Fruit fly (Drosophila melanogaster) whole organism, embryonic: ENCODE data around the gene CG44037.
A peak's percentile ranks its signal among the peaks of the same experiment; 100 is the strongest.

ENCODE experiments used
- Adf1 ChIP-seq: fragments of 200-800 bp; sonication (Bioruptor generic); IDR thresholded peaks from 2 replicates; pipeline ENCODE4 v1.3.6; 2022; ENCODE audit warnings: missing biosample characterization, missing genetic modification characterization
- Awh ChIP-seq: fragments of 200-800 bp; sonication (Bioruptor generic); IDR thresholded peaks from 2 replicates; pipeline ENCODE4, ENCODE4 v1.3.6; 2022; ENCODE audit warnings: missing biosample characterization, missing genetic modification characterization
- CG10321 ChIP-seq: fragments of 200-800 bp; sonication (Bioruptor generic); IDR thresholded peaks from 2 replicates; pipeline ENCODE4 v1.3.6; 2022; ENCODE audit warnings: missing biosample characterization, missing genetic modification characterization
- CG12071 ChIP-seq: fragments of 200-800 bp; sonication (Bioruptor generic); optimal IDR thresholded peaks from 3 replicates; lab custom pipeline; 2018; ENCODE audit warnings: missing biosample characterization, mild to moderate bottlenecking, missing genetic modification characterization
- CG12391 ChIP-seq: fragments of 200-800 bp; sonication (Bioruptor generic); optimal IDR thresholded peaks from 3 replicates; lab custom pipeline; 2018; ENCODE audit warnings: missing biosample characterization, mild to moderate bottlenecking, missing genetic modification characterization, moderate library complexity
- CG13287 ChIP-seq: fragments of 200-800 bp; sonication (Bioruptor generic); IDR thresholded peaks from 2 replicates; pipeline ENCODE4 v1.3.6; 2022; ENCODE audit warnings: missing biosample characterization, missing genetic modification characterization; ENCODE audit not compliant: partially characterized antibody
- CG15269 ChIP-seq: fragments of 200-800 bp; sonication (Bioruptor generic); optimal IDR thresholded peaks from 2 replicates; lab custom pipeline; 2018; ENCODE audit warnings: missing biosample characterization, mild to moderate bottlenecking, missing genetic modification characterization, moderate library complexity
- CG16813 ChIP-seq: fragments of 200-800 bp; sonication (Bioruptor generic); IDR thresholded peaks from 3 replicates; pipeline ENCODE4 v1.3.6; 2022; ENCODE audit warnings: missing biosample characterization, missing genetic modification characterization; ENCODE audit not compliant: partially characterized antibody
- CG17612 ChIP-seq: fragments of 200-800 bp; sonication (Bioruptor generic); IDR thresholded peaks from 2 replicates; pipeline ENCODE4 v1.3.6; 2022; ENCODE audit warnings: missing biosample characterization, missing genetic modification characterization
- CG30403 ChIP-seq: fragments of 200-800 bp; sonication (Bioruptor generic); optimal IDR thresholded peaks from 3 replicates; lab custom pipeline; 2016; ENCODE audit warnings: missing biosample characterization, missing genetic modification characterization
- CG32767 ChIP-seq: fragments of 200-800 bp; sonication (Bioruptor generic); IDR thresholded peaks from 2 replicates; pipeline ENCODE4 v1.3.6; 2022; ENCODE audit warnings: missing biosample characterization, missing genetic modification characterization
- CG3407 ChIP-seq: fragments of 200-800 bp; sonication (Bioruptor generic); optimal IDR thresholded peaks from 2 replicates; lab custom pipeline; 2018; ENCODE audit warnings: missing biosample characterization, mild to moderate bottlenecking, missing genetic modification characterization
- CG43689 ChIP-seq: fragments of 200-800 bp; sonication (Bioruptor generic); IDR thresholded peaks from 2 replicates; pipeline ENCODE4 v1.3.6; 2022; ENCODE audit warnings: missing biosample characterization, missing genetic modification characterization
- CG5180 ChIP-seq: fragments of 200-800 bp; sonication (Bioruptor generic); optimal IDR thresholded peaks from 3 replicates; lab custom pipeline; 2017; ENCODE audit warnings: missing biosample characterization, missing genetic modification characterization, mild to moderate bottlenecking, moderate library complexity, missing genetic modification reagents
- CG6654 ChIP-seq: fragments of 200-800 bp; sonication (Bioruptor generic); optimal IDR thresholded peaks from 2 replicates; lab custom pipeline; 2017; ENCODE audit warnings: missing biosample characterization, mild to moderate bottlenecking, missing genetic modification characterization
- CG6683 ChIP-seq: fragments of 200-800 bp; sonication (Bioruptor generic); optimal IDR thresholded peaks from 2 replicates; lab custom pipeline; 2017; ENCODE audit warnings: missing biosample characterization, mild to moderate bottlenecking, missing genetic modification characterization, missing genetic modification reagents
- CG8388 ChIP-seq: fragments of 200-800 bp; sonication (Bioruptor generic); optimal IDR thresholded peaks from 2 replicates; lab custom pipeline; 2019; ENCODE audit warnings: missing biosample characterization, mild to moderate bottlenecking, missing genetic modification characterization, moderate library complexity
- CG9609 ChIP-seq: fragments of 200-800 bp; sonication (Bioruptor generic); optimal IDR thresholded peaks from 3 replicates; lab custom pipeline; 2016; ENCODE audit warnings: missing biosample characterization, missing genetic modification characterization
- CoRest ChIP-seq: fragments of 200-800 bp; sonication (Bioruptor generic); optimal IDR thresholded peaks from 3 replicates; lab custom pipeline; 2018; ENCODE audit warnings: missing biosample characterization, mild to moderate bottlenecking, missing genetic modification characterization, moderate library complexity
- ERR ChIP-seq: fragments of 200-800 bp; sonication (Bioruptor generic); optimal IDR thresholded peaks from 2 replicates; lab custom pipeline; 2016; ENCODE audit warnings: missing biosample characterization, missing genetic modification characterization
- NfI ChIP-seq: fragments of 200-800 bp; sonication (Bioruptor generic); optimal IDR thresholded peaks from 3 replicates; lab custom pipeline; 2018; ENCODE audit warnings: missing biosample characterization, mild to moderate bottlenecking, missing genetic modification characterization, moderate library complexity
- PHDP ChIP-seq: fragments of 200-800 bp; sonication (Bioruptor generic); optimal IDR thresholded peaks from 3 replicates; lab custom pipeline; 2018; ENCODE audit warnings: missing biosample characterization, mild to moderate bottlenecking, missing genetic modification characterization, moderate library complexity
- Rx ChIP-seq: fragments of 200-800 bp; sonication (Bioruptor generic); IDR thresholded peaks from 2 replicates; pipeline ENCODE4 v1.3.6; 2022; ENCODE audit warnings: missing biosample characterization, missing genetic modification characterization
- Spps ChIP-seq: fragments of 200-800 bp; sonication (Bioruptor generic); optimal IDR thresholded peaks from 2 replicates; lab custom pipeline; 2018; ENCODE audit warnings: missing biosample characterization, mild to moderate bottlenecking, missing genetic modification characterization
- bab2 ChIP-seq: fragments of 200-800 bp; sonication (Bioruptor generic); optimal IDR thresholded peaks from 2 replicates; lab custom pipeline; 2016; ENCODE audit warnings: missing biosample characterization, missing genetic modification characterization
- bbx ChIP-seq: fragments of 200-800 bp; sonication (Bioruptor generic); IDR thresholded peaks from 2 replicates; pipeline ENCODE4 v1.3.6; 2022; ENCODE audit warnings: missing biosample characterization, missing genetic modification characterization; ENCODE audit not compliant: partially characterized antibody
- caup ChIP-seq: fragments of 200-800 bp; sonication (Bioruptor generic); optimal IDR thresholded peaks from 3 replicates; lab custom pipeline; 2017; ENCODE audit warnings: missing biosample characterization, mild to moderate bottlenecking, missing genetic modification characterization, moderate library complexity; ENCODE audit not compliant: severe bottlenecking
- chif ChIP-seq, 2 experiments: fragments of 200-800 bp; sonication (Bioruptor generic); optimal IDR thresholded peaks; 3 replicates each; lab custom pipeline; 2016; ENCODE audit warnings: missing biosample characterization in 2 of 2, missing genetic modification characterization in 2 of 2
- disco-r ChIP-seq: fragments of 200-800 bp; sonication (Bioruptor generic); optimal IDR thresholded peaks from 2 replicates; lab custom pipeline; 2016; ENCODE audit warnings: missing biosample characterization, missing genetic modification characterization
- gt ChIP-seq: fragments of 200-800 bp; sonication (Bioruptor generic); IDR thresholded peaks from 2 replicates; pipeline ENCODE4 v1.3.6; 2022; ENCODE audit warnings: missing biosample characterization, missing genetic modification characterization
- hbn ChIP-seq: fragments of 200-800 bp; sonication (Bioruptor generic); IDR thresholded peaks from 2 replicates; pipeline ENCODE4 v1.3.6; 2022; ENCODE audit warnings: missing biosample characterization, missing genetic modification characterization; ENCODE audit not compliant: partially characterized antibody
- hkb ChIP-seq, 2 experiments: fragments of 200-800 bp in 1 of 2; fragments of >200 bp in 1 of 2; sonication (Bioruptor generic) in 1 of 2; IDR thresholded peaks in 1 of 2; optimal IDR thresholded peaks in 1 of 2; 2 replicates each; pipeline versions ENCODE4 v1.3.6 to Lab custom; 2017 to 2022; ENCODE audit warnings: missing biosample characterization in 1 of 2, missing genetic modification characterization in 1 of 2
- kah ChIP-seq: fragments of 200-800 bp; sonication (Bioruptor generic); optimal IDR thresholded peaks from 2 replicates; lab custom pipeline; 2018; ENCODE audit warnings: missing biosample characterization, mild to moderate bottlenecking, missing genetic modification characterization
- kay ChIP-seq: fragments of 200-800 bp; sonication (Bioruptor generic); optimal IDR thresholded peaks from 2 replicates; lab custom pipeline; 2016; ENCODE audit warnings: missing biosample characterization, missing genetic modification characterization
- knrl ChIP-seq: fragments of 200-800 bp; sonication (Bioruptor generic); IDR thresholded peaks from 3 replicates; pipeline ENCODE4 v1.3.6; 2022; ENCODE audit warnings: missing biosample characterization, missing genetic modification characterization; ENCODE audit not compliant: partially characterized antibody
- oc ChIP-seq: fragments of 200-800 bp; sonication (Bioruptor generic); optimal IDR thresholded peaks from 2 replicates; lab custom pipeline; 2018; ENCODE audit warnings: missing biosample characterization, mild to moderate bottlenecking, missing genetic modification characterization, moderate library complexity
- pfk ChIP-seq: fragments of 200-800 bp; sonication (Bioruptor generic); optimal IDR thresholded peaks from 2 replicates; lab custom pipeline; 2018; ENCODE audit warnings: missing biosample characterization, mild to moderate bottlenecking, missing genetic modification characterization, moderate library complexity
- sc ChIP-seq, 3 experiments: fragments of >200 bp in 2 of 3; fragments of 200-800 bp in 1 of 3; sonication (Bioruptor generic) in 1 of 3; optimal IDR thresholded peaks; 2 replicates in 2 of 3; 3 replicates in 1 of 3; lab custom pipeline; 2017; ENCODE audit warnings: mild to moderate bottlenecking in 1 of 3, missing biosample characterization in 1 of 3, missing genetic modification characterization in 1 of 3, missing genetic modification reagents in 1 of 3
- sna ChIP-seq: fragments of 200-800 bp; sonication (Bioruptor generic); IDR thresholded peaks from 2 replicates; pipeline ENCODE4 v1.3.6; 2022; ENCODE audit warnings: missing biosample characterization, missing genetic modification characterization; ENCODE audit not compliant: partially characterized antibody
- vfl ChIP-seq: fragments of 200-800 bp; sonication (Bioruptor generic); optimal IDR thresholded peaks from 2 replicates; lab custom pipeline; 2016; ENCODE audit warnings: missing biosample characterization, missing genetic modification characterization
- vnd ChIP-seq: fragments of 200-800 bp; sonication (Bioruptor generic); IDR thresholded peaks from 3 replicates; pipeline ENCODE4 v1.3.6; 2022; ENCODE audit warnings: missing biosample characterization, missing genetic modification characterization; ENCODE audit not compliant: partially characterized antibody
- vvl ChIP-seq: fragments of 200-800 bp; sonication (Bioruptor generic); IDR thresholded peaks from 2 replicates; pipeline ENCODE4 v1.3.6; 2022; ENCODE audit warnings: missing biosample characterization, missing genetic modification characterization
- wdn ChIP-seq: fragments of 200-800 bp; sonication (Bioruptor generic); IDR thresholded peaks from 2 replicates; pipeline ENCODE4 v1.3.6; 2022; ENCODE audit warnings: missing biosample characterization, missing genetic modification characterization
- zen2 ChIP-seq: fragments of 200-800 bp; sonication (Bioruptor generic); IDR thresholded peaks from 3 replicates; pipeline ENCODE4 v1.3.6; 2022; ENCODE audit warnings: missing biosample characterization, missing genetic modification characterization; ENCODE audit not compliant: partially characterized antibody
- zf30C ChIP-seq: fragments of 200-800 bp; sonication (Bioruptor generic); optimal IDR thresholded peaks from 3 replicates; lab custom pipeline; 2018; ENCODE audit warnings: missing biosample characterization, mild to moderate bottlenecking, missing genetic modification characterization

Gene CG44037

dm6 chr3R:12236804-12237203 lies 21.7 kb upstream of the CG44037 start, which contains the start of gene Cyp313a2:
Gene Cyp313a2, minus strand, starts transcription at chr3R:12236904.
- TF ChIP-seq CG9609 (no peak), CG30403 (GFP tag; lab: Kevin White, UChicago) (no peak), CoRest (no peak), Spps (tag; lab: Kevin White, UChicago) (no peak), chif (GFP tag; optimal IDR thresholded peaks at IDR 0.05; lab: Kevin White, UChicago) (no peak), bbx (no peak), CG16813 (GFP tag; lab: Robert Waterston, UW) (no peak), Awh (GFP tag; lab: Robert Waterston, UW) (no peak), PHDP (tag; lab: Kevin White, UChicago) (no peak)

dm6 chr3R:12239166-12239565 lies 19.4 kb upstream of the CG44037 start, which contains the start of gene Cyp313a3:
Gene Cyp313a3, minus strand, starts transcription at chr3R:12239266.
- TF ChIP-seq wdn (GFP tag; lab: Robert Waterston, UW) = no peak
- no peak for TF ChIP-seq kay
- no peak for TF ChIP-seq CG15269
- 0 out of 3 replicates have a peak, but pooled peaks have one; percentile 6 for TF ChIP-seq knrl (GFP tag; lab: Robert Waterston, UW)
- TF ChIP-seq CG8388 (GFP tag; lab: Kevin White, UChicago) = no peak
- no peak for TF ChIP-seq zf30C (GFP tag; lab: Kevin White, UChicago)
- peak; percentile 1 for TF ChIP-seq oc

dm6 chr3R:12244468-12245060 lies 14.0 kb upstream of the CG44037 start:
- TF ChIP-seq caup (no peak), Rx (GFP tag; lab: Robert Waterston, UW) (no peak), CG10321 (GFP tag; lab: Robert Waterston, UW) (peak; percentile 81), CG12071 (GFP tag; lab: Kevin White, UChicago) (peak; percentile 12), disco-r (GFP tag; lab: Kevin White, UChicago) (no peak), sc (optimal IDR thresholded peaks at IDR 0.05; lab: Kevin White, UChicago) (no peak), sc (GFP tag; optimal IDR thresholded peaks at IDR 0.05; lab: Kevin White, UChicago) (no peak), CG3407 (GFP tag; lab: Kevin White, UChicago) (no peak), CG32767 (GFP tag; lab: Robert Waterston, UW) (no peak), kay (no peak), CG43689 (GFP tag; lab: Robert Waterston, UW) (no peak), vnd (no peak), NfI (no peak), kah (GFP tag; lab: Kevin White, UChicago) (no peak), vfl (GFP tag; lab: Kevin White, UChicago) (no peak), hbn (GFP tag; lab: Robert Waterston, UW) (no peak), CG5180 (GFP tag; lab: Kevin White, UChicago) (no peak), CG12391 (tag; lab: Kevin White, UChicago) (no peak), vvl (GFP tag; lab: Robert Waterston, UW) (0 out of 2 replicates have a peak, but pooled peaks have one; percentile 51), zen2 (GFP tag; lab: Robert Waterston, UW) (peak; percentile 27; the same call in 1 of the 3 replicates), CG17612 (GFP tag; lab: Robert Waterston, UW) (no peak), CG6683 (GFP tag; lab: Kevin White, UChicago) (no peak), hkb (optimal IDR thresholded peaks at IDR 0.05; lab: Kevin White, UChicago) (no peak), hkb (GFP tag; IDR thresholded peaks at IDR 0.05; lab: Robert Waterston, UW) (no peak), Adf1 (peak; percentile 37; the same call in 1 of the 2 replicates), CG6654 (no peak), sna (GFP tag; lab: Robert Waterston, UW) (0 out of 2 replicates have a peak, but pooled peaks have one; percentile 14), pfk (GFP tag; lab: Kevin White, UChicago) (no peak), gt (GFP tag; lab: Robert Waterston, UW) (no peak), CG13287 (GFP tag; lab: Robert Waterston, UW) (peak; percentile 13; the same call in 1 of the 2 replicates), bab2 (GFP tag; lab: Kevin White, UChicago) (no peak), PHDP (tag; lab: Kevin White, UChicago) (no peak), ERR (GFP tag; lab: Kevin White, UChicago) (no peak)
